Worm (Caenorhabditis elegans) whole organism, early embryonic: ENCODE data around the gene ugt-23.

Experiments
- B0310.2 ChIP-seq: sonication (generic microtip); optimal IDR thresholded peaks from 2 replicates; lab custom pipeline; 2016; ENCODE audit warnings: mild to moderate bottlenecking, missing genetic modification characterization, missing compliant biosample characterization
- aly-1 ChIP-seq: sonication (generic microtip); optimal IDR thresholded peaks from 2 replicates; lab custom pipeline; 2016; ENCODE audit warnings: missing genetic modification characterization, missing compliant biosample characterization
- ama-1 ChIP-seq: fragments of 150-350 bp; optimal IDR thresholded peaks from 2 replicates; lab custom pipeline; 2014
- ceh-13 ChIP-seq: fragments of 200-800 bp; sonication (Bioruptor generic); optimal IDR thresholded peaks from 2 replicates; lab custom pipeline; 2018; ENCODE audit warnings: mild to moderate bottlenecking, missing genetic modification characterization, missing compliant biosample characterization
- ceh-36 ChIP-seq: sonication (generic microtip); optimal IDR thresholded peaks from 2 replicates; lab custom pipeline; 2016; ENCODE audit warnings: missing genetic modification characterization, inconsistent platforms, missing compliant biosample characterization
- flt-1 ChIP-seq: fragments of 200-800 bp; sonication (Bioruptor generic); IDR thresholded peaks from 2 replicates; pipeline ENCODE4 v1.3.6; 2022; ENCODE audit warnings: missing genetic modification characterization, missing compliant biosample characterization
- hmbx-1 ChIP-seq: sonication (generic microtip); optimal IDR thresholded peaks from 2 replicates; lab custom pipeline; 2016; ENCODE audit warnings: mild to moderate bottlenecking, missing genetic modification characterization, missing compliant biosample characterization
- hnd-1 ChIP-seq: sonication (generic microtip); optimal IDR thresholded peaks from 2 replicates; lab custom pipeline; 2016; ENCODE audit warnings: missing genetic modification characterization, missing compliant biosample characterization
- pes-1 ChIP-seq: fragments of 200-800 bp; sonication (Bioruptor generic); IDR thresholded peaks from 2 replicates; pipeline ENCODE4 v1.3.6; 2022; ENCODE audit warnings: missing genetic modification reagents, missing genetic modification characterization, missing compliant biosample characterization
- scrt-1 ChIP-seq: fragments of 200-800 bp; sonication (Bioruptor generic); IDR thresholded peaks from 2 replicates; pipeline ENCODE4 v1.3.6; 2022; ENCODE audit warnings: missing genetic modification characterization, missing compliant biosample characterization
- tbx-11 ChIP-seq: fragments of 200-800 bp; sonication (Bioruptor generic); IDR thresholded peaks from 2 replicates; pipeline ENCODE4 v1.3.6; 2022; ENCODE audit warnings: missing genetic modification characterization, missing compliant biosample characterization
- tbx-37 ChIP-seq: fragments of 200-800 bp; sonication (Bioruptor generic); conservative IDR thresholded peaks from 2 replicates; pipeline ENCODE4 v1.3.6; 2022; ENCODE audit warnings: missing genetic modification reagents, missing genetic modification characterization, missing compliant biosample characterization

- TF ChIP-seq ceh-36, result no peak
- no peak for TF ChIP-seq scrt-1 (GFP tag; lab: Robert Waterston, UW)
- no peak for TF ChIP-seq flt-1 (GFP tag; lab: Robert Waterston, UW)
- TF ChIP-seq ama-1, result no peak
- TF ChIP-seq tbx-11 (GFP tag; lab: Robert Waterston, UW), result no peak
- no peak for TF ChIP-seq B0310.2 (tag; lab: Kevin White, UChicago)
- no peak for TF ChIP-seq ceh-13
- no peak for TF ChIP-seq pes-1 (GFP tag; lab: Robert Waterston, UW)
- no peak for TF ChIP-seq aly-1 (tag; lab: Kevin White, UChicago)
- no peak for TF ChIP-seq hmbx-1 (tag; lab: Kevin White, UChicago)
- TF ChIP-seq tbx-37 (GFP tag; lab: Robert Waterston, UW), result no peak
- no peak for TF ChIP-seq hnd-1 (tag; lab: Kevin White, UChicago)
These were observed 23.6 kb upstream of the ugt-23 start for ce11 chrX:9948528-9948927.
